Worm (Caenorhabditis elegans) whole organism, L2 larva: ENCODE measurements around the gene clpf-1.
A peak's percentile ranks its signal among the peaks of the same experiment; 100 is the strongest.

Experiments used
- R02D3.7 ChIP-seq: fragments of 150-350 bp; optimal IDR thresholded peaks from 2 replicates; lab custom pipeline; 2014; ENCODE audit warnings: missing biosample characterization, missing genetic modification characterization
- alr-1 ChIP-seq: fragments of 150-350 bp; optimal IDR thresholded peaks from 2 replicates; lab custom pipeline; 2014; ENCODE audit warnings: missing biosample characterization, missing genetic modification characterization
- ama-1 ChIP-seq: fragments of 150-350 bp; optimal IDR thresholded peaks from 2 replicates; lab custom pipeline; 2018; ENCODE audit warnings: inconsistent platforms
- blmp-1 ChIP-seq: sonication (generic microtip); optimal IDR thresholded peaks from 2 replicates; lab custom pipeline; 2017; ENCODE audit warnings: missing genetic modification characterization, mild to moderate bottlenecking, missing compliant biosample characterization, antibody characterized with exemption, moderate library complexity; ENCODE audit not compliant: insufficient read depth
- ceh-16 ChIP-seq: fragments of 150-350 bp; optimal IDR thresholded peaks from 2 replicates; lab custom pipeline; 2014; ENCODE audit warnings: missing biosample characterization, missing genetic modification characterization
- crh-2 ChIP-seq: sonication (generic microtip); optimal IDR thresholded peaks from 2 replicates; lab custom pipeline; 2017; ENCODE audit warnings: missing biosample characterization, missing genetic modification characterization
- egl-27 ChIP-seq: sonication (generic microtip); optimal IDR thresholded peaks from 3 replicates; lab custom pipeline; 2017; ENCODE audit warnings: missing biosample characterization, missing genetic modification reagents, missing genetic modification characterization
- elt-3 ChIP-seq: sonication (generic microtip); optimal IDR thresholded peaks from 2 replicates; lab custom pipeline; 2017; ENCODE audit warnings: missing biosample characterization, missing genetic modification characterization
- fos-1 ChIP-seq: fragments of 150-350 bp; optimal IDR thresholded peaks from 2 replicates; lab custom pipeline; 2014; ENCODE audit warnings: missing biosample characterization, missing genetic modification characterization
- gmeb-1 ChIP-seq: fragments of 150-350 bp; optimal IDR thresholded peaks from 2 replicates; lab custom pipeline; 2014; ENCODE audit warnings: missing biosample characterization, missing genetic modification characterization
- lin-13 ChIP-seq: fragments of 150-350 bp; optimal IDR thresholded peaks from 2 replicates; lab custom pipeline; 2014; ENCODE audit warnings: missing biosample characterization, missing genetic modification reagents, missing genetic modification characterization
- lin-39 ChIP-seq: fragments of 150-350 bp; optimal IDR thresholded peaks from 2 replicates; lab custom pipeline; 2014; ENCODE audit warnings: missing biosample characterization, missing genetic modification reagents, missing genetic modification characterization
- lsy-2 ChIP-seq, 2 experiments: fragments of 150-350 bp in 1 of 2; sonication (generic microtip) in 1 of 2; optimal IDR thresholded peaks; 2 replicates each; lab custom pipeline; 2014 to 2017; ENCODE audit warnings: missing biosample characterization in 2 of 2, missing genetic modification characterization in 2 of 2
- mab-5 ChIP-seq: fragments of 150-350 bp; optimal IDR thresholded peaks from 2 replicates; lab custom pipeline; 2014; ENCODE audit warnings: missing biosample characterization, missing genetic modification characterization
- nhr-10 ChIP-seq: sonication (generic microtip); optimal IDR thresholded peaks from 2 replicates; lab custom pipeline; 2017; ENCODE audit warnings: missing biosample characterization, missing genetic modification characterization
- nhr-12 ChIP-seq: fragments of 150-350 bp; optimal IDR thresholded peaks from 2 replicates; lab custom pipeline; 2014; ENCODE audit warnings: missing biosample characterization, missing genetic modification characterization
- nhr-21 ChIP-seq: fragments of 150-350 bp; optimal IDR thresholded peaks from 2 replicates; lab custom pipeline; 2014; ENCODE audit warnings: missing biosample characterization, missing genetic modification characterization
- nhr-23 ChIP-seq: fragments of 150-350 bp; optimal IDR thresholded peaks from 2 replicates; lab custom pipeline; 2014; ENCODE audit warnings: missing biosample characterization, missing genetic modification reagents, missing genetic modification characterization
- nhr-237 ChIP-seq: fragments of 150-350 bp; optimal IDR thresholded peaks from 2 replicates; lab custom pipeline; 2014; ENCODE audit warnings: missing biosample characterization, missing genetic modification characterization
- nhr-25 ChIP-seq: fragments of 150-350 bp; sonication (generic microtip); optimal IDR thresholded peaks from 3 replicates; lab custom pipeline; 2014; ENCODE audit warnings: missing biosample characterization, missing genetic modification characterization
- peb-1 ChIP-seq: fragments of 150-350 bp; optimal IDR thresholded peaks from 2 replicates; lab custom pipeline; 2014; ENCODE audit warnings: missing biosample characterization, missing genetic modification characterization
- sma-3 ChIP-seq: sonication (generic microtip); optimal IDR thresholded peaks from 2 replicates; lab custom pipeline; 2016; ENCODE audit warnings: missing genetic modification reagents, missing genetic modification characterization, missing compliant biosample characterization
- sma-9 ChIP-seq, 2 experiments: fragments of 150-350 bp in 1 of 2; sonication (generic microtip) in 1 of 2; optimal IDR thresholded peaks; 2 replicates each; lab custom pipeline; 2014 to 2016; ENCODE audit warnings: missing genetic modification characterization in 2 of 2, mild to moderate bottlenecking in 1 of 2, missing biosample characterization in 1 of 2, missing compliant biosample characterization in 1 of 2, missing genetic modification reagents in 1 of 2, moderate library complexity in 1 of 2
- unc-39 ChIP-seq: fragments of 150-350 bp; optimal IDR thresholded peaks from 2 replicates; lab custom pipeline; 2014; ENCODE audit warnings: missing biosample characterization, missing genetic modification characterization
- unc-55 ChIP-seq: fragments of 150-350 bp; sonication (generic microtip); optimal IDR thresholded peaks from 3 replicates; lab custom pipeline; 2014; ENCODE audit warnings: missing biosample characterization, missing genetic modification reagents, missing genetic modification characterization
- unc-62 ChIP-seq: fragments of 150-350 bp; optimal IDR thresholded peaks from 2 replicates; lab custom pipeline; 2014; ENCODE audit warnings: missing biosample characterization, missing genetic modification reagents, missing genetic modification characterization
- zag-1 ChIP-seq: fragments of 150-350 bp; optimal IDR thresholded peaks from 2 replicates; lab custom pipeline; 2014; ENCODE audit warnings: missing biosample characterization, missing genetic modification characterization
- ztf-1 ChIP-seq: fragments of 200-800 bp; sonication (Bioruptor generic); conservative IDR thresholded peaks from 2 replicates; pipeline ENCODE4 v1.3.6; 2022; ENCODE audit warnings: missing genetic modification characterization, missing compliant biosample characterization
- ztf-11 ChIP-seq: sonication (generic microtip); optimal IDR thresholded peaks from 2 replicates; lab custom pipeline; 2017; ENCODE audit warnings: missing biosample characterization, missing genetic modification characterization

Gene clpf-1

ce11 chrIII:3431385-3431784, 33.8 kb downstream of the clpf-1 start, which contains the start of gene K01A11.1:
Gene K01A11.1 (minus strand): TSS chrIII:3431485.
- TF ChIP-seq mab-5 (tag; lab: Kevin White, UChicago) (no peak), elt-3 (no peak), R02D3.7 (tag; lab: Kevin White, UChicago) (no peak)

ce11 chrIII:3435152-3435551, 37.6 kb downstream of the clpf-1 start:
- no peak for TF ChIP-seq nhr-10 (tag; lab: Kevin White, UChicago)
- TF ChIP-seq fos-1 (tag; lab: Kevin White, UChicago), result peak; percentile 73
- TF ChIP-seq nhr-21, result peak; percentile 67
- TF ChIP-seq sma-9 (GFP tag; optimal IDR thresholded peaks at IDR 0.05; lab: Kevin White, UChicago), result peak; percentile 82
- no peak for TF ChIP-seq sma-9 (tag; optimal IDR thresholded peaks at IDR 0.05; lab: Kevin White, UChicago)
- peak; percentile 41 for TF ChIP-seq sma-3
- no peak for TF ChIP-seq unc-39 (tag; lab: Kevin White, UChicago)
- peak; percentile 34 for TF ChIP-seq nhr-25 (tag; lab: Kevin White, UChicago)
- peak; percentile 10 for TF ChIP-seq gmeb-1
- TF ChIP-seq egl-27 (tag; lab: Kevin White, UChicago), result peak; percentile 44
- TF ChIP-seq crh-2 (tag; lab: Kevin White, UChicago), result peak; percentile 28
- TF ChIP-seq lsy-2 (tag; optimal IDR thresholded peaks at IDR 0.05; lab: Kevin White, UChicago), result no peak
- TF ChIP-seq nhr-12 (tag; lab: Kevin White, UChicago), result no peak

DNA sequence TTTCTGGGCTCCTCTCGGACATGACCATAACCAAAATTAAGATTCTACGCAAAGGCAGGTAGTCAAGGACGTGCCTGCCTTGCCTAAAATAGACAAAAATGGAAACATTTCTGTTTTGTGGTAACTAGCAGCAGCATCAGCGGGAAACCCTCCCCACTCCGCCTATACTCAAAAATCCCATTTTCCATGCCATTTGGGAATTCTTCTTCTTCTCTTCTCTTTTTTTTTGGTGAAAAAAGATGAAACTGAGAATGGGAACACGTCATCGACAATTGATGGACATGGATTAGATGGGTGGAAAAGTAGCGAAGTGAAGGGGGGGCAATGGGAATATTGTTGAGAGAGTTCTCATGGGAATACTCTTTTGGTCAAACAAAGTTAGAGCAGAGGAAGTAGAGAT, 39.6 kb downstream of the clpf-1 start:
- TF ChIP-seq nhr-25 (tag; lab: Kevin White, UChicago) (no peak), nhr-23 (tag; lab: Kevin White, UChicago) (no peak), ztf-1 (GFP tag; lab: Robert Waterston, UW) (no peak), unc-62 (GFP tag; lab: Kevin White, UChicago) (peak; percentile 18), lsy-2 (tag; optimal IDR thresholded peaks at IDR 0.05; lab: Kevin White, UChicago) (peak in 1 of 2 experiments; percentile 40), nhr-237 (tag; lab: Kevin White, UChicago) (no peak), ztf-11 (tag; lab: Kevin White, UChicago) (no peak), zag-1 (tag; lab: Kevin White, UChicago) (peak; percentile 77), crh-2 (tag; lab: Kevin White, UChicago) (peak; percentile 76), mab-5 (tag; lab: Kevin White, UChicago) (peak; percentile 49), unc-55 (GFP tag; lab: Kevin White, UChicago) (peak; percentile 47)

DNA sequence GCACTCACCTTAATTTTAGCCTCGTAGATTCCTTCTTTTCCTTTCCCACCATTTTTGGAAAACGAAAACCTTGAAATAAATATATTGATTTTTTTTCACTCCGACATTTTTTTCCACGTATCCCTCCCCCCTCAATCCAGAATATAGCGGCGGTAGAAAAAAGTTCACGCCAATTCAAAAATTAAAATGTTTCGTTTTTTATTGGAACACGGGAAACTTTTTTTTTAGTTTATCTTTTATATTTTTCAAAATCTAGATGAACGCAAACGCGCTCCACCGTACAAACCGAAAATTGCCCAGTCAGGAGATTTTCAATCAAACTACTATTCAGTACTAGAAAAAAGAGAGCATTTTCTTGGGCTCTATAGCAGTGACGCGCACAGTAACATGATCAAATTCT, 46.6 kb downstream of the clpf-1 start, which contains the start of gene spe-41:
Gene spe-41, minus strand, starts transcription at position 72 of the 400 bp plus-strand sequence.
- TF ChIP-seq lsy-2 (tag; optimal IDR thresholded peaks at IDR 0.05; lab: Kevin White, UChicago) (no peak), ceh-16 (tag; lab: Kevin White, UChicago) (no peak), alr-1 (tag; lab: Kevin White, UChicago) (no peak), fos-1 (tag; lab: Kevin White, UChicago) (no peak), unc-62 (GFP tag; lab: Kevin White, UChicago) (no peak), mab-5 (tag; lab: Kevin White, UChicago) (no peak), nhr-23 (tag; lab: Kevin White, UChicago) (no peak), blmp-1 (tag; lab: Kevin White, UChicago) (no peak), sma-9 (GFP tag; optimal IDR thresholded peaks at IDR 0.05; lab: Kevin White, UChicago) (no peak), sma-9 (tag; optimal IDR thresholded peaks at IDR 0.05; lab: Kevin White, UChicago) (no peak), ama-1 (lab: Kevin White, UChicago) (no peak), peb-1 (tag; lab: Kevin White, UChicago) (no peak), lin-39 (tag; lab: Kevin White, UChicago) (no peak), ztf-1 (GFP tag; lab: Robert Waterston, UW) (no peak), lin-13 (GFP tag; lab: Kevin White, UChicago) (no peak)
